Fruit fly (Drosophila melanogaster) whole organism, embryonic: Measurements from ENCODE around the gene CG8671.

Source experiments
- Awh ChIP-seq: fragments of 200-800 bp; sonication (Bioruptor generic); IDR thresholded peaks from 2 replicates; pipeline ENCODE4, ENCODE4 v1.3.6; 2022; ENCODE audit warnings: missing biosample characterization, missing genetic modification characterization
- B-H1 ChIP-seq: fragments of 200-800 bp; sonication (Bioruptor generic); IDR thresholded peaks from 3 replicates; pipeline ENCODE4 v1.3.6; 2022; ENCODE audit warnings: missing biosample characterization, missing genetic modification characterization
- CG12071 ChIP-seq: fragments of 200-800 bp; sonication (Bioruptor generic); optimal IDR thresholded peaks from 3 replicates; lab custom pipeline; 2018; ENCODE audit warnings: missing biosample characterization, mild to moderate bottlenecking, missing genetic modification characterization
- CG12155 ChIP-seq: fragments of 200-800 bp; sonication (Bioruptor generic); optimal IDR thresholded peaks from 3 replicates; lab custom pipeline; 2016; ENCODE audit warnings: missing biosample characterization, missing genetic modification characterization
- CG1233 ChIP-seq: fragments of 200-800 bp; sonication (Bioruptor generic); optimal IDR thresholded peaks from 4 replicates; lab custom pipeline; 2018; ENCODE audit warnings: missing biosample characterization, mild to moderate bottlenecking, missing genetic modification characterization
- CG12659 ChIP-seq: fragments of 200-800 bp; sonication (Bioruptor generic); optimal IDR thresholded peaks from 3 replicates; lab custom pipeline; 2017; ENCODE audit warnings: mild to moderate bottlenecking, missing biosample characterization, missing genetic modification reagents, missing genetic modification characterization
- CG13296 ChIP-seq: fragments of 200-800 bp; sonication (Bioruptor generic); optimal IDR thresholded peaks from 3 replicates; lab custom pipeline; 2018; ENCODE audit warnings: missing biosample characterization, mild to moderate bottlenecking, missing genetic modification characterization
- CG14710 ChIP-seq: fragments of 200-800 bp; sonication (Bioruptor generic); optimal IDR thresholded peaks from 3 replicates; lab custom pipeline; 2019; ENCODE audit warnings: missing biosample characterization, mild to moderate bottlenecking, missing genetic modification characterization, moderate library complexity
- CG15514 ChIP-seq: fragments of 200-800 bp; sonication (Bioruptor generic); optimal IDR thresholded peaks from 3 replicates; lab custom pipeline; 2017; ENCODE audit warnings: missing biosample characterization, missing genetic modification characterization, mild to moderate bottlenecking, moderate library complexity, missing genetic modification reagents
- CG1603 ChIP-seq: fragments of 200-800 bp; sonication (Bioruptor generic); optimal IDR thresholded peaks from 2 replicates; lab custom pipeline; 2019; ENCODE audit warnings: missing biosample characterization, mild to moderate bottlenecking, missing genetic modification characterization, moderate library complexity
- CG17186 ChIP-seq: fragments of 200-800 bp; sonication (Bioruptor generic); optimal IDR thresholded peaks from 3 replicates; lab custom pipeline; 2017; ENCODE audit warnings: missing biosample characterization, missing genetic modification reagents, missing genetic modification characterization
- CG17328 ChIP-seq: fragments of 200-800 bp; sonication (Bioruptor generic); IDR thresholded peaks from 2 replicates; pipeline ENCODE4 v1.3.6; 2022; ENCODE audit warnings: missing biosample characterization, missing genetic modification characterization
- CG17385 ChIP-seq: fragments of 200-800 bp; sonication (Bioruptor generic); optimal IDR thresholded peaks from 3 replicates; lab custom pipeline; 2018; ENCODE audit warnings: missing biosample characterization, mild to moderate bottlenecking, missing genetic modification characterization
- CG17802 ChIP-seq: fragments of 200-800 bp; sonication (Bioruptor generic); optimal IDR thresholded peaks from 2 replicates; lab custom pipeline; 2018; ENCODE audit warnings: missing biosample characterization, mild to moderate bottlenecking, missing genetic modification characterization, moderate library complexity
- CG17829 ChIP-seq: fragments of 200-800 bp; optimal IDR thresholded peaks from 2 replicates; lab custom pipeline; 2019; ENCODE audit warnings: missing biosample characterization, mild to moderate bottlenecking, missing genetic modification characterization, moderate library complexity
- CG2889 ChIP-seq: fragments of 200-800 bp; sonication (Bioruptor generic); IDR thresholded peaks from 3 replicates; pipeline ENCODE4 v1.3.6; 2022; ENCODE audit warnings: missing biosample characterization, missing genetic modification characterization
- CG6813 ChIP-seq: fragments of 200-800 bp; sonication (Bioruptor generic); optimal IDR thresholded peaks from 2 replicates; lab custom pipeline; 2017; ENCODE audit warnings: missing biosample characterization, missing genetic modification characterization, mild to moderate bottlenecking, moderate library complexity, missing genetic modification reagents
- CG7745 ChIP-seq: fragments of 200-800 bp; sonication (Bioruptor generic); optimal IDR thresholded peaks from 2 replicates; lab custom pipeline; 2018; ENCODE audit warnings: missing biosample characterization, mild to moderate bottlenecking, missing genetic modification characterization, moderate library complexity
- CG7987 ChIP-seq: fragments of 200-800 bp; sonication (Bioruptor generic); optimal IDR thresholded peaks from 2 replicates; lab custom pipeline; 2018; ENCODE audit warnings: missing biosample characterization, mild to moderate bottlenecking, missing genetic modification characterization, moderate library complexity
- CG9727 ChIP-seq: fragments of 200-800 bp; sonication (Bioruptor generic); optimal IDR thresholded peaks from 3 replicates; lab custom pipeline; 2017; ENCODE audit warnings: missing biosample characterization, mild to moderate bottlenecking, missing genetic modification characterization
- CG9797 ChIP-seq: fragments of 200-800 bp; sonication (Bioruptor generic); optimal IDR thresholded peaks from 3 replicates; lab custom pipeline; 2018; ENCODE audit warnings: missing biosample characterization, mild to moderate bottlenecking, missing genetic modification characterization
- Deaf1 ChIP-seq: fragments of 200-800 bp; optimal IDR thresholded peaks from 3 replicates; lab custom pipeline; 2019; ENCODE audit warnings: missing biosample characterization, mild to moderate bottlenecking, missing genetic modification characterization, moderate library complexity
- Eip74EF ChIP-seq, 2 experiments: fragments of 200-800 bp in 1 of 2; fragments of >200 bp in 1 of 2; sonication (Bioruptor generic) in 1 of 2; optimal IDR thresholded peaks; 2 replicates each; lab custom pipeline; 2017 to 2019; ENCODE audit warnings: missing biosample characterization in 2 of 2, missing genetic modification characterization in 2 of 2, mild to moderate bottlenecking in 1 of 2, moderate library complexity in 1 of 2
- Ets65A ChIP-seq: fragments of 200-800 bp; sonication (Bioruptor generic); peaks from one replicate; lab custom pipeline; 2016; ENCODE audit warnings: missing biosample characterization, missing genetic modification characterization
- HLH54F ChIP-seq: fragments of 200-800 bp; sonication (Bioruptor generic); optimal IDR thresholded peaks from 3 replicates; lab custom pipeline; 2016; ENCODE audit warnings: missing biosample characterization, missing genetic modification characterization
- HmgD ChIP-seq: fragments of 200-800 bp; sonication (Bioruptor generic); optimal IDR thresholded peaks from 3 replicates; lab custom pipeline; 2016; ENCODE audit warnings: missing biosample characterization, missing genetic modification characterization
- HmgZ ChIP-seq: fragments of 200-800 bp; sonication (Bioruptor generic); optimal IDR thresholded peaks from 2 replicates; lab custom pipeline; 2018; ENCODE audit warnings: missing biosample characterization, mild to moderate bottlenecking, missing genetic modification characterization
- Hr3 ChIP-seq: fragments of 200-800 bp; sonication (Bioruptor generic); optimal IDR thresholded peaks from 3 replicates; lab custom pipeline; 2016; ENCODE audit warnings: missing biosample characterization, missing genetic modification characterization
- Meics ChIP-seq: fragments of 200-800 bp; sonication (Bioruptor generic); optimal IDR thresholded peaks from 2 replicates; lab custom pipeline; 2017; ENCODE audit warnings: missing biosample characterization, mild to moderate bottlenecking, missing genetic modification characterization
- NC2α ChIP-seq: fragments of 200-800 bp; sonication (Bioruptor generic); optimal IDR thresholded peaks from 2 replicates; lab custom pipeline; 2016; ENCODE audit warnings: missing biosample characterization, missing genetic modification characterization
- Sin3A ChIP-seq: fragments of >200 bp; optimal IDR thresholded peaks from 2 replicates; lab custom pipeline; 2018
- Spps ChIP-seq: fragments of 200-800 bp; sonication (Bioruptor generic); optimal IDR thresholded peaks from 2 replicates; lab custom pipeline; 2018; ENCODE audit warnings: missing biosample characterization, mild to moderate bottlenecking, missing genetic modification characterization
- Sry-δ ChIP-seq: fragments of 200-800 bp; sonication (Bioruptor generic); optimal IDR thresholded peaks from 2 replicates; lab custom pipeline; 2016; ENCODE audit warnings: missing biosample characterization, missing genetic modification characterization
- ara ChIP-seq: fragments of 200-800 bp; sonication (Bioruptor generic); IDR thresholded peaks from 2 replicates; pipeline ENCODE4 v1.3.6; 2022; ENCODE audit warnings: missing biosample characterization, missing genetic modification characterization
- dm ChIP-seq: fragments of 200-800 bp; sonication (Bioruptor generic); optimal IDR thresholded peaks from 3 replicates; lab custom pipeline; 2016; ENCODE audit warnings: missing biosample characterization, missing genetic modification characterization
- exex ChIP-seq: fragments of 200-800 bp; sonication (Bioruptor generic); optimal IDR thresholded peaks from 4 replicates; lab custom pipeline; 2018; ENCODE audit warnings: missing biosample characterization, mild to moderate bottlenecking, missing genetic modification characterization, moderate library complexity
- fru ChIP-seq: fragments of >200 bp; optimal IDR thresholded peaks from 2 replicates; lab custom pipeline; 2017
- gem ChIP-seq: fragments of 200-800 bp; sonication (Bioruptor generic); optimal IDR thresholded peaks from 2 replicates; lab custom pipeline; 2019; ENCODE audit warnings: missing biosample characterization, mild to moderate bottlenecking, missing genetic modification characterization, moderate library complexity
- grau ChIP-seq: fragments of 200-800 bp; optimal IDR thresholded peaks from 3 replicates; lab custom pipeline; 2019; ENCODE audit warnings: missing biosample characterization, mild to moderate bottlenecking, missing genetic modification characterization, moderate library complexity
- lbe ChIP-seq: fragments of 200-800 bp; sonication (Bioruptor generic); optimal IDR thresholded peaks from 2 replicates; lab custom pipeline; 2016; ENCODE audit warnings: missing biosample characterization, mild to moderate bottlenecking, missing genetic modification characterization
- mirr ChIP-seq: fragments of 200-800 bp; sonication (Bioruptor generic); optimal IDR thresholded peaks from 3 replicates; lab custom pipeline; 2018; ENCODE audit warnings: missing biosample characterization, mild to moderate bottlenecking, missing genetic modification characterization
- ranshi ChIP-seq: fragments of 200-800 bp; sonication (Bioruptor generic); IDR thresholded peaks from 2 replicates; pipeline ENCODE4 v1.3.6; 2022; ENCODE audit warnings: missing biosample characterization, missing genetic modification characterization
- rib ChIP-seq: fragments of 200-800 bp; sonication (Bioruptor generic); IDR thresholded peaks from 2 replicates; pipeline ENCODE4 v1.3.6; 2022; ENCODE audit warnings: missing biosample characterization, missing genetic modification characterization
- sqz ChIP-seq: fragments of 200-800 bp; sonication (Bioruptor generic); optimal IDR thresholded peaks from 3 replicates; lab custom pipeline; 2018; ENCODE audit warnings: missing biosample characterization, mild to moderate bottlenecking, missing genetic modification characterization
- stwl ChIP-seq: fragments of 200-800 bp; sonication (Bioruptor generic); optimal IDR thresholded peaks from 3 replicates; lab custom pipeline; 2018; ENCODE audit warnings: missing biosample characterization, mild to moderate bottlenecking, missing genetic modification characterization, moderate library complexity
- wek ChIP-seq: fragments of 200-800 bp; sonication (Bioruptor generic); optimal IDR thresholded peaks from 3 replicates; lab custom pipeline; 2018; ENCODE audit warnings: missing biosample characterization, mild to moderate bottlenecking, missing genetic modification characterization, moderate library complexity

Gene CG8671

DNA sequence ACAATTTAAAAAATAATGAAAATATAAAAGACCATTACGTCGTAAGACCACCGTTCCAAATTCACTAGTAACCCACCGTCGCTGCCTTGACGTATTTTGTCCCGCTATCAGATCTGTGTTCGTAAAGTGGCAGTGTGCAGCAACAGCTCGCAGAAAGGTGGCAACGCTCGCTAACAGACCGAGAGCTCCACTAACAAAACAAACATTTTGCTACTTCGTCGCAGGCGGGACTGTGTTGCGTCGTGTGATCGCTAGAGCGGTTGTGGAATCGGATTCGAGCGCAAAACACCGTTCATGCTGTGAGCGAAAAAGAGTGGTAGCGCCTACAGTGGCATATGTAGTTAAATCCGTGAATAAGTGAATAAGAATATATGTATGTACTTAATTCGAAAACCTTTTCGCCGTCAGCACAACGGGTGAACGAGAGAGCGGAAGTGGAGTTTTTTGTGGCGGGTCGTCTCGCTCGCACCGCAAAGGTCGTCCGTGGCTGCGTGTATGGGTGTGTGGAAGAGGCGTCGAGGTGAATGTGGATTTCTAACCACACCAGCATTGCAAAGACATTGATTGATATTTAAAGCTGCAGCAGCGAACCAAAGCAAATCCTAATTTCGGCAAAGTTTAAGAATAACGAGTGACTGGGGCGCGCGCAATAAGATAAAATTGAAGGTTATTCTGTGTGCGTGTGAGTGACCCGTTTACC lies 25.6 kb upstream of the CG8671 start, which contains the start of gene Hr39 (continued):
- no peak for TF ChIP-seq CG7745
- TF ChIP-seq ranshi (GFP tag; lab: Robert Waterston, UW): no peak
- no peak for TF ChIP-seq ara (GFP tag; lab: Robert Waterston, UW)
- TF ChIP-seq HLH54F (GFP tag; lab: Kevin White, UChicago): peak; percentile 29
- TF ChIP-seq Deaf1 (tag; lab: Kevin White, UChicago): peak; percentile 75
- TF ChIP-seq Awh: no peak
- peak; percentile 15 for TF ChIP-seq CG12071
- TF ChIP-seq CG9797 (GFP tag; lab: Kevin White, UChicago): peak; percentile 75
- TF ChIP-seq CG12659: peak; percentile 95
- TF ChIP-seq NC2α (GFP tag; lab: Kevin White, UChicago): peak; percentile 14
- peak; percentile 65 for TF ChIP-seq CG12155 (GFP tag; lab: Kevin White, UChicago)
- TF ChIP-seq exex (tag; lab: Kevin White, UChicago): no peak
- TF ChIP-seq wek (GFP tag; lab: Kevin White, UChicago): peak; percentile 15
- TF ChIP-seq Meics: peak; percentile 28
- peak; percentile 100 for TF ChIP-seq CG1603 (tag; lab: Kevin White, UChicago)
- peak; percentile 1 for TF ChIP-seq gem (tag; lab: Kevin White, UChicago)
- peak; percentile 34 for TF ChIP-seq HmgD (GFP tag; lab: Kevin White, UChicago)
- TF ChIP-seq CG17829 (tag; lab: Kevin White, UChicago): peak; percentile 32
- TF ChIP-seq CG17385 (GFP tag; lab: Kevin White, UChicago): peak; percentile 14
- peak; percentile 5 for TF ChIP-seq lbe (GFP tag; lab: Kevin White, UChicago)
- TF ChIP-seq Ets65A: peak; percentile 94
- TF ChIP-seq Sin3A (lab: Kevin White, UChicago): peak; percentile 78
- peak; percentile 5 for TF ChIP-seq grau
- peak; percentile 77 for TF ChIP-seq HmgZ
- TF ChIP-seq CG7987: no peak
- peak; percentile 75 for TF ChIP-seq Sry-δ (GFP tag; lab: Kevin White, UChicago)
- no peak for TF ChIP-seq fru (lab: Kevin White, UChicago)
- TF ChIP-seq Eip74EF (GFP tag; optimal IDR thresholded peaks at IDR 0.05; lab: Kevin White, UChicago): peak in 1 of 2 experiments; percentile 90
- peak; percentile 6 for TF ChIP-seq Hr3 (GFP tag; lab: Kevin White, UChicago)
- no peak for TF ChIP-seq rib
- TF ChIP-seq CG1233 (GFP tag; lab: Kevin White, UChicago): peak; percentile 26
- TF ChIP-seq CG17186 (GFP tag; lab: Kevin White, UChicago): peak; percentile 68
- no peak for TF ChIP-seq CG6813 (GFP tag; lab: Kevin White, UChicago)
- TF ChIP-seq CG2889: no peak
- peak; percentile 74 for TF ChIP-seq CG14710 (tag; lab: Kevin White, UChicago)
- peak; percentile 14 for TF ChIP-seq CG13296
- TF ChIP-seq sqz (GFP tag; lab: Kevin White, UChicago): peak; percentile 69
- TF ChIP-seq dm (GFP tag; lab: Kevin White, UChicago): peak; percentile 59
- TF ChIP-seq CG9727 (GFP tag; lab: Kevin White, UChicago): peak; percentile 10
- peak; percentile 87 for TF ChIP-seq CG15514 (GFP tag; lab: Kevin White, UChicago)
- peak; percentile 28 for TF ChIP-seq mirr (GFP tag; lab: Kevin White, UChicago)
- no peak for TF ChIP-seq B-H1 (GFP tag; lab: Robert Waterston, UW)
- peak; percentile 31 for TF ChIP-seq Spps (tag; lab: Kevin White, UChicago)
- TF ChIP-seq CG17802 (tag; lab: Kevin White, UChicago): peak; percentile 69
- peak; percentile 66 for TF ChIP-seq stwl
- no peak for TF ChIP-seq CG17328 (GFP tag; lab: Robert Waterston, UW)
